Fruit fly (Drosophila melanogaster) whole organism, embryonic: ENCODE results near the gene CG31542.

Source experiments
- CG11247 ChIP-seq: fragments of 200-800 bp; sonication (Bioruptor generic); IDR thresholded peaks from 2 replicates; pipeline ENCODE4 v1.3.6; 2022; ENCODE audit warnings: missing biosample characterization, missing genetic modification characterization
- CG12219 ChIP-seq: fragments of 200-800 bp; sonication (Bioruptor generic); optimal IDR thresholded peaks from 3 replicates; lab custom pipeline; 2018; ENCODE audit warnings: missing biosample characterization, mild to moderate bottlenecking, missing genetic modification characterization
- CG13123 ChIP-seq: fragments of 200-800 bp; sonication (Bioruptor generic); optimal IDR thresholded peaks from 2 replicates; lab custom pipeline; 2016; ENCODE audit warnings: missing biosample characterization, missing genetic modification characterization
- CG14667 ChIP-seq: fragments of 200-800 bp; sonication (Bioruptor generic); IDR thresholded peaks from 2 replicates; pipeline ENCODE4 v1.3.6; 2022; ENCODE audit warnings: missing biosample characterization, missing genetic modification characterization
- CG15011 ChIP-seq: fragments of 200-800 bp; sonication (Bioruptor generic); optimal IDR thresholded peaks from 3 replicates; lab custom pipeline; 2018; ENCODE audit warnings: missing biosample characterization, mild to moderate bottlenecking, missing genetic modification characterization
- CG15514 ChIP-seq: fragments of 200-800 bp; sonication (Bioruptor generic); optimal IDR thresholded peaks from 3 replicates; lab custom pipeline; 2017; ENCODE audit warnings: missing biosample characterization, missing genetic modification characterization, mild to moderate bottlenecking, moderate library complexity, missing genetic modification reagents
- CG18619 ChIP-seq: fragments of 200-800 bp; sonication (Bioruptor generic); optimal IDR thresholded peaks from 3 replicates; lab custom pipeline; 2017; ENCODE audit warnings: missing biosample characterization, mild to moderate bottlenecking, missing genetic modification characterization
- CG31441 ChIP-seq: fragments of 200-800 bp; sonication (Bioruptor generic); IDR thresholded peaks from 2 replicates; pipeline ENCODE4 v1.3.6; 2022; ENCODE audit warnings: missing biosample characterization, missing genetic modification characterization
- CG34422 ChIP-seq: fragments of 200-800 bp; sonication (Bioruptor generic); IDR thresholded peaks from 3 replicates; pipeline ENCODE4 v1.3.6; 2022; ENCODE audit warnings: missing biosample characterization, missing genetic modification characterization
- CG4282 ChIP-seq: fragments of 200-800 bp; sonication (Bioruptor generic); optimal IDR thresholded peaks from 2 replicates; lab custom pipeline; 2016; ENCODE audit warnings: missing biosample characterization, missing genetic modification characterization
- CG43689 ChIP-seq: fragments of 200-800 bp; sonication (Bioruptor generic); IDR thresholded peaks from 2 replicates; pipeline ENCODE4 v1.3.6; 2022; ENCODE audit warnings: missing biosample characterization, missing genetic modification characterization
- CG5245 ChIP-seq: fragments of 200-800 bp; sonication (Bioruptor generic); optimal IDR thresholded peaks from 3 replicates; lab custom pipeline; 2016; ENCODE audit warnings: missing biosample characterization, missing genetic modification characterization
- CG6175 ChIP-seq: fragments of 200-800 bp; sonication (Bioruptor generic); IDR thresholded peaks from 3 replicates; pipeline ENCODE4 v1.3.6; 2022; ENCODE audit warnings: missing biosample characterization, missing genetic modification characterization
- CG6791 ChIP-seq: fragments of 200-800 bp; sonication (Bioruptor generic); IDR thresholded peaks from 3 replicates; pipeline ENCODE4 v1.3.6; 2022; ENCODE audit warnings: missing biosample characterization, missing genetic modification characterization; ENCODE audit not compliant: partially characterized antibody
- CG7357 ChIP-seq: fragments of 200-800 bp; sonication (Bioruptor generic); IDR thresholded peaks from 3 replicates; pipeline ENCODE4 v1.3.6; 2022; ENCODE audit warnings: missing biosample characterization, missing genetic modification characterization
- CG7556 ChIP-seq: fragments of 200-800 bp; sonication (Bioruptor generic); optimal IDR thresholded peaks from 2 replicates; lab custom pipeline; 2017; ENCODE audit warnings: missing biosample characterization, mild to moderate bottlenecking, missing genetic modification characterization
- CG7928 ChIP-seq: fragments of 200-800 bp; sonication (Bioruptor generic); optimal IDR thresholded peaks from 2 replicates; lab custom pipeline; 2017; ENCODE audit warnings: missing biosample characterization, mild to moderate bottlenecking, missing genetic modification characterization
- CG7963 ChIP-seq: fragments of 200-800 bp; sonication (Bioruptor generic); IDR thresholded peaks from 3 replicates; pipeline ENCODE4 v1.3.6; 2022; ENCODE audit warnings: missing biosample characterization, missing genetic modification characterization; ENCODE audit not compliant: partially characterized antibody
- CG7987 ChIP-seq: fragments of 200-800 bp; sonication (Bioruptor generic); optimal IDR thresholded peaks from 2 replicates; lab custom pipeline; 2018; ENCODE audit warnings: missing biosample characterization, mild to moderate bottlenecking, missing genetic modification characterization, moderate library complexity
- CG9727 ChIP-seq: fragments of 200-800 bp; sonication (Bioruptor generic); optimal IDR thresholded peaks from 3 replicates; lab custom pipeline; 2017; ENCODE audit warnings: missing biosample characterization, mild to moderate bottlenecking, missing genetic modification characterization
- CG9817 ChIP-seq: fragments of 200-800 bp; sonication (Bioruptor generic); optimal IDR thresholded peaks from 2 replicates; lab custom pipeline; 2018; ENCODE audit warnings: missing biosample characterization, mild to moderate bottlenecking, missing genetic modification characterization, moderate library complexity
- D19A ChIP-seq: fragments of 200-800 bp; optimal IDR thresholded peaks from 3 replicates; lab custom pipeline; 2019; ENCODE audit warnings: missing biosample characterization, mild to moderate bottlenecking, missing genetic modification characterization, moderate library complexity
- Dbx ChIP-seq: fragments of 200-800 bp; sonication (Bioruptor generic); IDR thresholded peaks from 3 replicates; pipeline ENCODE4 v1.3.6; 2022; ENCODE audit warnings: missing biosample characterization, missing genetic modification characterization
- Dfd ChIP-seq, 2 experiments: fragments of >200 bp; optimal IDR thresholded peaks; 2 replicates each; lab custom pipeline; 2017; ENCODE audit warnings: missing biosample characterization in 2 of 2, missing genetic modification characterization in 2 of 2
- Dip2 ChIP-seq: fragments of 200-800 bp; sonication (Bioruptor generic); IDR thresholded peaks from 2 replicates; pipeline ENCODE4 v1.3.6; 2022; ENCODE audit warnings: missing biosample characterization, missing genetic modification characterization
- Doc3 ChIP-seq: fragments of 200-800 bp; sonication (Bioruptor generic); IDR thresholded peaks from 3 replicates; pipeline ENCODE4 v1.3.6; 2022; ENCODE audit warnings: missing biosample characterization, missing genetic modification characterization; ENCODE audit not compliant: partially characterized antibody
- Nf-YC ChIP-seq: fragments of 200-800 bp; optimal IDR thresholded peaks from 3 replicates; lab custom pipeline; 2019; ENCODE audit warnings: missing biosample characterization, mild to moderate bottlenecking, missing genetic modification characterization, moderate library complexity
- Opbp ChIP-seq: fragments of 200-800 bp; sonication (Bioruptor generic); IDR thresholded peaks from 3 replicates; pipeline ENCODE4 v1.3.6; 2022; ENCODE audit warnings: missing biosample characterization, missing genetic modification characterization; ENCODE audit not compliant: partially characterized antibody
- al ChIP-seq: fragments of 200-800 bp; sonication (Bioruptor generic); IDR thresholded peaks from 2 replicates; pipeline ENCODE4 v1.3.6; 2022; ENCODE audit warnings: missing biosample characterization, missing genetic modification characterization
- bcd ChIP-seq: fragments of 200-800 bp; sonication (Bioruptor generic); optimal IDR thresholded peaks from 2 replicates; lab custom pipeline; 2017; ENCODE audit warnings: missing biosample characterization, mild to moderate bottlenecking, missing genetic modification characterization
- bigmax ChIP-seq: fragments of 200-800 bp; sonication (Bioruptor generic); optimal IDR thresholded peaks from 2 replicates; lab custom pipeline; 2018; ENCODE audit warnings: missing biosample characterization, mild to moderate bottlenecking, missing genetic modification characterization
- cad ChIP-seq: fragments of >200 bp; optimal IDR thresholded peaks from 2 replicates; lab custom pipeline; 2017; ENCODE audit warnings: missing biosample characterization, missing genetic modification characterization
- cas ChIP-seq: fragments of 200-800 bp; sonication (Bioruptor generic); IDR thresholded peaks from 2 replicates; pipeline ENCODE4 v1.3.6; 2022; ENCODE audit warnings: missing biosample characterization, missing genetic modification characterization
- croc ChIP-seq: fragments of 200-800 bp; sonication (Bioruptor generic); conservative IDR thresholded peaks from 3 replicates; pipeline ENCODE4 v1.3.6; 2022; ENCODE audit warnings: missing biosample characterization, missing genetic modification characterization
- crp ChIP-seq, 2 experiments: fragments of 200-800 bp; sonication (Bioruptor generic); optimal IDR thresholded peaks; 2 replicates in 1 of 2; 3 replicates in 1 of 2; lab custom pipeline; 2017; ENCODE audit warnings: missing biosample characterization in 2 of 2, missing genetic modification characterization in 2 of 2, mild to moderate bottlenecking in 1 of 2, moderate library complexity in 1 of 2
- disco-r ChIP-seq: fragments of 200-800 bp; sonication (Bioruptor generic); optimal IDR thresholded peaks from 2 replicates; lab custom pipeline; 2016; ENCODE audit warnings: missing biosample characterization, missing genetic modification characterization
- dm ChIP-seq: fragments of 200-800 bp; sonication (Bioruptor generic); optimal IDR thresholded peaks from 3 replicates; lab custom pipeline; 2016; ENCODE audit warnings: missing biosample characterization, missing genetic modification characterization
- exex ChIP-seq: fragments of 200-800 bp; sonication (Bioruptor generic); optimal IDR thresholded peaks from 4 replicates; lab custom pipeline; 2018; ENCODE audit warnings: missing biosample characterization, mild to moderate bottlenecking, missing genetic modification characterization, moderate library complexity
- fd3F ChIP-seq: fragments of 200-800 bp; sonication (Bioruptor generic); optimal IDR thresholded peaks from 2 replicates; lab custom pipeline; 2018; ENCODE audit warnings: missing biosample characterization, mild to moderate bottlenecking, missing genetic modification characterization, moderate library complexity
- gro ChIP-seq: fragments of 200-800 bp; sonication (Bioruptor generic); optimal IDR thresholded peaks from 2 replicates; lab custom pipeline; 2016; ENCODE audit warnings: missing biosample characterization, missing genetic modification characterization
- lmd ChIP-seq: fragments of 200-800 bp; sonication (Bioruptor generic); IDR thresholded peaks from 2 replicates; pipeline ENCODE4 v1.3.6; 2022; ENCODE audit warnings: missing biosample characterization, missing genetic modification characterization
- mirr ChIP-seq: fragments of 200-800 bp; sonication (Bioruptor generic); optimal IDR thresholded peaks from 3 replicates; lab custom pipeline; 2018; ENCODE audit warnings: missing biosample characterization, mild to moderate bottlenecking, missing genetic modification characterization
- nau ChIP-seq: fragments of 200-800 bp; sonication (Bioruptor generic); optimal IDR thresholded peaks from 3 replicates; lab custom pipeline; 2017; ENCODE audit warnings: missing biosample characterization, mild to moderate bottlenecking, missing genetic modification characterization, missing genetic modification reagents
- pnt ChIP-seq: fragments of 200-800 bp; sonication (Bioruptor generic); optimal IDR thresholded peaks from 3 replicates; lab custom pipeline; 2016; ENCODE audit warnings: missing biosample characterization, missing genetic modification characterization
- prd ChIP-seq, 3 experiments: fragments of >200 bp in 2 of 3; fragments of 200-800 bp in 1 of 3; sonication (Bioruptor generic) in 1 of 3; optimal IDR thresholded peaks in 2 of 3; IDR thresholded peaks in 1 of 3; 2 replicates in 2 of 3; 3 replicates in 1 of 3; pipeline versions ENCODE4 v1.3.6 to Lab custom; 2017 to 2022; ENCODE audit warnings: missing biosample characterization in 1 of 3, missing genetic modification characterization in 1 of 3
- shn ChIP-seq: fragments of 200-800 bp; sonication (Bioruptor generic); optimal IDR thresholded peaks from 3 replicates; lab custom pipeline; 2016; ENCODE audit warnings: missing biosample characterization, missing genetic modification characterization
- slbo ChIP-seq: fragments of 200-800 bp; sonication (Bioruptor generic); IDR thresholded peaks from 2 replicates; pipeline ENCODE4 v1.3.6; 2022; ENCODE audit warnings: missing biosample characterization, missing genetic modification characterization
- tap ChIP-seq: fragments of 200-800 bp; optimal IDR thresholded peaks from 3 replicates; lab custom pipeline; 2019; ENCODE audit warnings: missing biosample characterization, mild to moderate bottlenecking, missing genetic modification characterization, moderate library complexity
- trem ChIP-seq: fragments of 200-800 bp; optimal IDR thresholded peaks from 3 replicates; lab custom pipeline; 2019; ENCODE audit warnings: missing biosample characterization, mild to moderate bottlenecking, missing genetic modification characterization, moderate library complexity
- wdn ChIP-seq: fragments of 200-800 bp; sonication (Bioruptor generic); IDR thresholded peaks from 2 replicates; pipeline ENCODE4 v1.3.6; 2022; ENCODE audit warnings: missing biosample characterization, missing genetic modification characterization
- wek ChIP-seq: fragments of 200-800 bp; sonication (Bioruptor generic); optimal IDR thresholded peaks from 3 replicates; lab custom pipeline; 2018; ENCODE audit warnings: missing biosample characterization, mild to moderate bottlenecking, missing genetic modification characterization, moderate library complexity

Gene CG31542

dm6 chr3R:5412987-5413386, 43.6 kb downstream of the CG31542 start (continued):
- TF ChIP-seq dm (GFP tag; lab: Kevin White, UChicago) (no peak), fd3F (peak; percentile 25), exex (tag; lab: Kevin White, UChicago) (no peak), CG7928 (GFP tag; lab: Kevin White, UChicago) (no peak), CG7987 (GFP tag; lab: Kevin White, UChicago) (no peak), tap (tag; lab: Kevin White, UChicago) (peak; percentile 19), CG34422 (GFP tag; lab: Robert Waterston, UW) (no peak), pnt (no peak), Nf-YC (peak; percentile 45), disco-r (GFP tag; lab: Kevin White, UChicago) (no peak), CG9727 (GFP tag; lab: Kevin White, UChicago) (peak; percentile 74), bigmax (GFP tag; lab: Kevin White, UChicago) (no peak), bcd (GFP tag; lab: Kevin White, UChicago) (peak; percentile 19), CG18619 (GFP tag; lab: Kevin White, UChicago) (peak; percentile 41), CG7357 (GFP tag; lab: Robert Waterston, UW) (no peak), mirr (GFP tag; lab: Kevin White, UChicago) (no peak), Dip2 (GFP tag; lab: Robert Waterston, UW) (no peak), CG9817 (peak; percentile 8), lmd (GFP tag; lab: Robert Waterston, UW) (no peak), CG13123 (GFP tag; lab: Kevin White, UChicago) (no peak), wek (GFP tag; lab: Kevin White, UChicago) (no peak), CG11247 (no peak), shn (no peak), gro (GFP tag; lab: Kevin White, UChicago) (no peak), prd (optimal IDR thresholded peaks at IDR 0.05; lab: Kevin White, UChicago) (no peak), prd (GFP tag; IDR thresholded peaks at IDR 0.05; lab: Robert Waterston, UW) (peak; percentile 51; the same call in 2 of the 3 replicates), CG14667 (no peak), CG12219 (no peak), CG15514 (peak; percentile 1), CG5245 (GFP tag; lab: Kevin White, UChicago) (no peak), Opbp (no peak), CG6175 (GFP tag; lab: Robert Waterston, UW) (no peak), slbo (GFP tag; lab: Robert Waterston, UW) (no peak; the same call in none of the 2 replicates), CG43689 (no peak), crp (GFP tag; optimal IDR thresholded peaks at IDR 0.05; lab: Kevin White, UChicago) (no peak), CG4282 (no peak), al (no peak), croc (GFP tag; lab: Robert Waterston, UW) (no peak), Dfd (GFP tag; optimal IDR thresholded peaks at IDR 0.05; lab: Kevin White, UChicago) (no peak), CG15011 (GFP tag; lab: Kevin White, UChicago) (peak; percentile 5), CG7556 (GFP tag; lab: Kevin White, UChicago) (peak; percentile 75), CG31441 (GFP tag; lab: Robert Waterston, UW) (peak; percentile 51), CG7963 (GFP tag; lab: Robert Waterston, UW) (no peak), nau (GFP tag; lab: Kevin White, UChicago) (no peak), cad (GFP tag; lab: Kevin White, UChicago) (no peak), D19A (tag; lab: Kevin White, UChicago) (peak; percentile 2), CG6791 (no peak), Dbx (GFP tag; lab: Robert Waterston, UW) (no peak), cas (GFP tag; lab: Robert Waterston, UW) (no peak), Doc3 (GFP tag; lab: Robert Waterston, UW) (no peak), trem (tag; lab: Kevin White, UChicago) (peak; percentile 12), wdn (GFP tag; lab: Robert Waterston, UW) (no peak)
